Worm (Caenorhabditis elegans) whole organism, young adult: ENCODE results near the gene C03H12.1.

Source experiments
- B0019.2 ChIP-seq: fragments of 200-800 bp; sonication (Bioruptor generic); conservative IDR thresholded peaks from 2 replicates; pipeline ENCODE4 v1.3.6; 2022; ENCODE audit warnings: missing genetic modification reagents, missing genetic modification characterization, missing compliant biosample characterization
- B0336.3 ChIP-seq: fragments of 200-800 bp; sonication (Bioruptor generic); IDR thresholded peaks from 2 replicates; pipeline ENCODE4 v1.3.6; 2022; ENCODE audit warnings: missing genetic modification characterization, missing compliant biosample characterization
- F23B12.7 ChIP-seq: sonication (generic microtip); optimal IDR thresholded peaks from 2 replicates; lab custom pipeline; 2017; ENCODE audit warnings: missing genetic modification characterization, mild to moderate bottlenecking, missing compliant biosample characterization, antibody characterized with exemption, moderate library complexity; ENCODE audit not compliant: insufficient read depth
- K12H6.12 ChIP-seq: fragments of 200-800 bp; sonication (Bioruptor generic); optimal IDR thresholded peaks from 2 replicates; lab custom pipeline; 2018; ENCODE audit warnings: mild to moderate bottlenecking, missing genetic modification characterization, missing compliant biosample characterization
- Y56A3A.18 ChIP-seq: fragments of 200-800 bp; sonication (Bioruptor generic); IDR thresholded peaks from 2 replicates; pipeline ENCODE4 v1.3.6; 2022; ENCODE audit warnings: missing genetic modification reagents, missing genetic modification characterization, missing compliant biosample characterization
- Y67H2A.10 ChIP-seq: fragments of 200-800 bp; sonication (Bioruptor generic); conservative IDR thresholded peaks from 2 replicates; pipeline ENCODE4 v1.3.6; 2022; ENCODE audit warnings: missing genetic modification reagents, missing genetic modification characterization, missing compliant biosample characterization
- Y79H2A.3 ChIP-seq: fragments of 200-800 bp; sonication (Bioruptor generic); conservative IDR thresholded peaks from 2 replicates; pipeline ENCODE4 v1.3.6; 2022; ENCODE audit warnings: missing genetic modification reagents, missing genetic modification characterization, missing compliant biosample characterization
- Y95B8A.8 ChIP-seq: fragments of 200-800 bp; sonication (Bioruptor generic); IDR thresholded peaks from 2 replicates; pipeline ENCODE4 v1.3.6; 2022; ENCODE audit warnings: missing genetic modification reagents, missing genetic modification characterization, missing compliant biosample characterization
- ZK185.1 ChIP-seq: sonication (generic microtip); optimal IDR thresholded peaks from 2 replicates; lab custom pipeline; 2016; ENCODE audit warnings: mild to moderate bottlenecking, missing genetic modification characterization, missing compliant biosample characterization; ENCODE audit not compliant: poor library complexity, severe bottlenecking
- aptf-3 ChIP-seq: fragments of 200-800 bp; sonication (Bioruptor generic); IDR thresholded peaks from 2 replicates; pipeline ENCODE4 v1.3.6; 2022; ENCODE audit warnings: missing genetic modification characterization, missing compliant biosample characterization
- athp-1 ChIP-seq: sonication (generic microtip); optimal IDR thresholded peaks from 2 replicates; lab custom pipeline; 2017; ENCODE audit warnings: mild to moderate bottlenecking, missing genetic modification characterization, missing compliant biosample characterization
- attf-5 ChIP-seq: fragments of 200-800 bp; sonication (Bioruptor generic); optimal IDR thresholded peaks from 2 replicates; lab custom pipeline; 2018; ENCODE audit warnings: mild to moderate bottlenecking, missing genetic modification characterization, missing compliant biosample characterization
- ceh-100 ChIP-seq: fragments of 200-800 bp; sonication (Bioruptor generic); IDR thresholded peaks from 2 replicates; pipeline ENCODE4 v1.3.6; 2022; ENCODE audit warnings: missing genetic modification reagents, missing genetic modification characterization, missing compliant biosample characterization
- ceh-40 ChIP-seq: fragments of 200-800 bp; sonication (Bioruptor generic); IDR thresholded peaks from 2 replicates; pipeline ENCODE4 v1.3.6; 2022; ENCODE audit warnings: missing genetic modification characterization, missing compliant biosample characterization
- die-1 ChIP-seq: sonication (generic microtip); optimal IDR thresholded peaks from 2 replicates; lab custom pipeline; 2016; ENCODE audit warnings: missing genotype, mild to moderate bottlenecking, missing genetic modification characterization, missing compliant biosample characterization
- dox-1 ChIP-seq: fragments of 200-800 bp; sonication (Bioruptor generic); IDR thresholded peaks from 2 replicates; pipeline ENCODE4 v1.3.6; 2022; ENCODE audit warnings: missing genetic modification reagents, missing genetic modification characterization, missing compliant biosample characterization
- dpff-1 ChIP-seq: sonication (generic microtip); optimal IDR thresholded peaks from 2 replicates; lab custom pipeline; 2017; ENCODE audit warnings: mild to moderate bottlenecking, missing genetic modification characterization, missing compliant biosample characterization
- ekl-4 ChIP-seq: fragments of 200-800 bp; sonication (Bioruptor generic); IDR thresholded peaks from 2 replicates; pipeline ENCODE4 v1.3.6; 2022; ENCODE audit warnings: missing genetic modification reagents, missing genetic modification characterization, missing compliant biosample characterization
- fkh-3 ChIP-seq: sonication (generic microtip); optimal IDR thresholded peaks from 2 replicates; lab custom pipeline; 2016; ENCODE audit warnings: mild to moderate bottlenecking, missing genetic modification characterization, missing compliant biosample characterization
- hlh-12 ChIP-seq: sonication (generic microtip); optimal IDR thresholded peaks from 2 replicates; lab custom pipeline; 2016; ENCODE audit warnings: missing genetic modification characterization, missing compliant biosample characterization
- hmg-1.2 ChIP-seq: fragments of 200-800 bp; sonication (Bioruptor generic); IDR thresholded peaks from 2 replicates; pipeline ENCODE4 v1.3.6; 2022; ENCODE audit warnings: missing genetic modification reagents, missing genetic modification characterization, missing compliant biosample characterization
- lag-1 ChIP-seq: fragments of 200-800 bp; sonication (Bioruptor generic); IDR thresholded peaks from 2 replicates; pipeline ENCODE4 v1.3.6; 2022; ENCODE audit warnings: missing genetic modification reagents, missing genetic modification characterization, missing compliant biosample characterization
- lin-35 ChIP-seq, 3 experiments: fragments of 150-350 bp in 2 of 3; sonication (generic microtip) in 1 of 3; optimal IDR thresholded peaks; 2 replicates each; lab custom pipeline; 2014 to 2018; ENCODE audit warnings: missing biosample characterization in 3 of 3, missing genetic modification characterization in 3 of 3, missing genetic modification reagents in 3 of 3
- lin-40 ChIP-seq: sonication (generic microtip); optimal IDR thresholded peaks from 2 replicates; lab custom pipeline; 2016; ENCODE audit warnings: missing genetic modification characterization, mild to moderate bottlenecking, missing compliant biosample characterization, missing genotype, missing genetic modification reagents
- lin-54 ChIP-seq: fragments of 200-800 bp; sonication (Bioruptor generic); optimal IDR thresholded peaks from 2 replicates; lab custom pipeline; 2018; ENCODE audit warnings: mild to moderate bottlenecking, missing genetic modification characterization, missing compliant biosample characterization
- lir-1 ChIP-seq: fragments of 200-800 bp; sonication (Bioruptor generic); conservative IDR thresholded peaks from 2 replicates; pipeline ENCODE4 v1.3.6; 2022; ENCODE audit warnings: missing genetic modification reagents, missing genetic modification characterization, missing compliant biosample characterization
- lsl-1 ChIP-seq: fragments of 200-800 bp; sonication (Bioruptor generic); optimal IDR thresholded peaks from 2 replicates; lab custom pipeline; 2018; ENCODE audit warnings: mild to moderate bottlenecking, missing genetic modification characterization, moderate library complexity, missing compliant biosample characterization
- madf-10 ChIP-seq: sonication (generic microtip); optimal IDR thresholded peaks from 2 replicates; lab custom pipeline; 2016; ENCODE audit warnings: mild to moderate bottlenecking, missing genetic modification characterization, missing compliant biosample characterization
- madf-8 ChIP-seq: fragments of 200-800 bp; sonication (Bioruptor generic); conservative IDR thresholded peaks from 2 replicates; pipeline ENCODE4 v1.3.6; 2022; ENCODE audit warnings: missing genetic modification reagents, missing genetic modification characterization, missing compliant biosample characterization
- mxl-1 ChIP-seq: sonication (generic microtip); optimal IDR thresholded peaks from 2 replicates; lab custom pipeline; 2016; ENCODE audit warnings: missing genetic modification characterization, missing compliant biosample characterization
- nfya-1 ChIP-seq: sonication (generic microtip); optimal IDR thresholded peaks from 2 replicates; lab custom pipeline; 2017; ENCODE audit warnings: antibody characterized with exemption, missing compliant biosample characterization, missing genetic modification characterization, borderline replicate concordance; ENCODE audit not compliant: insufficient read depth
- nfya-2 ChIP-seq: fragments of 200-800 bp; sonication (Bioruptor generic); IDR thresholded peaks from 2 replicates; pipeline ENCODE4 v1.3.6; 2022; ENCODE audit warnings: missing genetic modification reagents, missing genetic modification characterization, missing compliant biosample characterization
- nfyb-1 ChIP-seq: fragments of 200-800 bp; sonication (Bioruptor generic); IDR thresholded peaks from 2 replicates; pipeline ENCODE4 v1.3.6; 2022; ENCODE audit warnings: missing genetic modification reagents, missing genetic modification characterization, missing compliant biosample characterization
- nhr-179 ChIP-seq: sonication (generic microtip); optimal IDR thresholded peaks from 2 replicates; lab custom pipeline; 2016; ENCODE audit warnings: mild to moderate bottlenecking, missing genetic modification characterization, missing compliant biosample characterization
- pbrm-1 ChIP-seq: fragments of 200-800 bp; sonication (Bioruptor generic); IDR thresholded peaks from 2 replicates; pipeline ENCODE4 v1.3.6; 2022; ENCODE audit warnings: missing genetic modification reagents, missing genetic modification characterization, missing compliant biosample characterization
- repo-1 ChIP-seq: sonication (generic microtip); optimal IDR thresholded peaks from 2 replicates; lab custom pipeline; 2017; ENCODE audit warnings: mild to moderate bottlenecking, missing genetic modification characterization, missing compliant biosample characterization
- rpc-1 ChIP-seq, 2 experiments: fragments of 150-350 bp in 1 of 2; sonication (generic microtip) in 1 of 2; optimal IDR thresholded peaks; 2 replicates each; lab custom pipeline; 2014 to 2018; ENCODE audit warnings: missing biosample characterization in 1 of 2, missing genetic modification characterization in 1 of 2, missing genetic modification reagents in 1 of 2, missing genotype in 1 of 2
- snpc-1.3 ChIP-seq: sonication (generic microtip); optimal IDR thresholded peaks from 2 replicates; lab custom pipeline; 2017; ENCODE audit warnings: missing genetic modification characterization, mild to moderate bottlenecking, missing compliant biosample characterization, antibody characterized with exemption, moderate library complexity, missing genotype, missing genetic modification reagents; ENCODE audit not compliant: insufficient read depth
- snpc-3.4 ChIP-seq: sonication (generic microtip); optimal IDR thresholded peaks from 2 replicates; lab custom pipeline; 2017; ENCODE audit warnings: missing genetic modification characterization, mild to moderate bottlenecking, missing compliant biosample characterization, antibody characterized with exemption, moderate library complexity, missing genotype, missing genetic modification reagents
- snpc-4 ChIP-seq, 5 experiments: fragments of 150-350 bp in 1 of 5; sonication (generic microtip) in 4 of 5; optimal IDR thresholded peaks; 2 replicates each; lab custom pipeline; 2014 to 2018; ENCODE audit warnings: missing genetic modification characterization in 5 of 5, missing biosample characterization in 3 of 5, antibody characterized with exemption in 2 of 5, mild to moderate bottlenecking in 2 of 5, missing compliant biosample characterization in 2 of 5, missing genotype in 2 of 5, moderate library complexity in 2 of 5, missing genetic modification reagents in 1 of 5
- tbx-9 ChIP-seq: sonication (generic microtip); optimal IDR thresholded peaks from 2 replicates; lab custom pipeline; 2016; ENCODE audit warnings: borderline replicate concordance, missing genetic modification characterization, inconsistent platforms, missing compliant biosample characterization
- unc-62 ChIP-seq: fragments of 150-350 bp; optimal IDR thresholded peaks from 2 replicates; lab custom pipeline; 2014; ENCODE audit warnings: missing biosample characterization, missing genetic modification reagents, missing genetic modification characterization
- zfh-2 ChIP-seq: fragments of 200-800 bp; sonication (Bioruptor generic); conservative IDR thresholded peaks from 2 replicates; pipeline ENCODE4 v1.3.6; 2022; ENCODE audit warnings: missing genetic modification reagents, missing genetic modification characterization, missing compliant biosample characterization
- zim-3 ChIP-seq: sonication (generic microtip); optimal IDR thresholded peaks from 2 replicates; lab custom pipeline; 2017; ENCODE audit warnings: mild to moderate bottlenecking, missing genetic modification characterization, moderate library complexity, missing compliant biosample characterization
- ztf-22 ChIP-seq: fragments of 200-800 bp; sonication (Bioruptor generic); optimal IDR thresholded peaks from 2 replicates; lab custom pipeline; 2018; ENCODE audit warnings: mild to moderate bottlenecking, missing genetic modification characterization, moderate library complexity, missing compliant biosample characterization
- ztf-28 ChIP-seq: fragments of 200-800 bp; sonication (Bioruptor generic); IDR thresholded peaks from 2 replicates; pipeline ENCODE4 v1.3.6; 2022; ENCODE audit warnings: missing genetic modification reagents, missing genetic modification characterization, missing compliant biosample characterization
- ztf-3 ChIP-seq: fragments of 200-800 bp; sonication (Bioruptor generic); optimal IDR thresholded peaks from 2 replicates; lab custom pipeline; 2018; ENCODE audit warnings: mild to moderate bottlenecking, missing genetic modification characterization, missing compliant biosample characterization
- ztf-6 ChIP-seq: fragments of 200-800 bp; sonication (Bioruptor generic); IDR thresholded peaks from 2 replicates; pipeline ENCODE4 v1.3.6; 2022; ENCODE audit warnings: missing genetic modification reagents, missing genetic modification characterization, missing compliant biosample characterization

The C03H12.1 gene

ce11 chrX:15736419-15736818, 47.2 kb downstream of the C03H12.1 start (continued):
- TF ChIP-seq die-1 (no peak), tbx-9 (no peak), lsl-1 (GFP tag; lab: Kevin White, UChicago) (no peak), rpc-1 (optimal IDR thresholded peaks at IDR 0.05; lab: Kevin White, UChicago) (no peak), rpc-1 (tag; optimal IDR thresholded peaks at IDR 0.05; lab: Kevin White, UChicago) (no peak), dox-1 (GFP tag; lab: Robert Waterston, UW) (peak; percentile 78), lin-54 (peak; percentile 32), ceh-100 (GFP tag; lab: Robert Waterston, UW) (no peak), B0019.2 (GFP tag; lab: Robert Waterston, UW) (no peak), attf-5 (GFP tag; lab: Kevin White, UChicago) (no peak), ztf-28 (no peak), B0336.3 (peak; percentile 40; the same call in 1 of the 2 replicates), ceh-40 (GFP tag; lab: Robert Waterston, UW) (no peak), aptf-3 (GFP tag; lab: Robert Waterston, UW) (no peak), fkh-3 (tag; lab: Kevin White, UChicago) (no peak), nfya-2 (no peak), zim-3 (no peak), lin-35 (GFP tag; optimal IDR thresholded peaks at IDR 0.05; lab: Kevin White, UChicago) (peak in 1 of 3 experiments; percentile 72), madf-10 (tag; lab: Kevin White, UChicago) (peak; percentile 40), Y95B8A.8 (GFP tag; lab: Robert Waterston, UW) (no peak), madf-8 (GFP tag; lab: Robert Waterston, UW) (no peak), Y56A3A.18 (GFP tag; lab: Robert Waterston, UW) (peak; percentile 72), athp-1 (tag; lab: Kevin White, UChicago) (no peak), lin-40 (tag; lab: Kevin White, UChicago) (peak; percentile 92), zfh-2 (GFP tag; lab: Robert Waterston, UW) (no peak), lag-1 (GFP tag; lab: Robert Waterston, UW) (no peak), ztf-3 (no peak), ztf-6 (no peak), dpff-1 (tag; lab: Kevin White, UChicago) (no peak), repo-1 (tag; lab: Kevin White, UChicago) (no peak), Y79H2A.3 (GFP tag; lab: Robert Waterston, UW) (no peak), ZK185.1 (tag; lab: Kevin White, UChicago) (no peak), unc-62 (GFP tag; lab: Kevin White, UChicago) (no peak), pbrm-1 (no peak), Y67H2A.10 (GFP tag; lab: Robert Waterston, UW) (no peak), nfya-1 (no peak), nfyb-1 (GFP tag; lab: Robert Waterston, UW) (peak; percentile 64; the same call in 1 of the 2 replicates), F23B12.7 (no peak), K12H6.12 (tag; lab: Kevin White, UChicago) (peak; percentile 6), ztf-22 (GFP tag; lab: Kevin White, UChicago) (no peak), hmg-1.2 (GFP tag; lab: Robert Waterston, UW) (peak; percentile 56), lir-1 (GFP tag; lab: Robert Waterston, UW) (no peak), snpc-4 (GFP tag; optimal IDR thresholded peaks at IDR 0.05; lab: Kevin White, UChicago) (no peak), snpc-4 (tag; optimal IDR thresholded peaks at IDR 0.05; lab: Kevin White, UChicago) (peak in 2 of 4 experiments; percentile 32 to 64), nhr-179 (tag; lab: Kevin White, UChicago) (no peak), hlh-12 (tag; lab: Kevin White, UChicago) (no peak), snpc-1.3 (tag; lab: Kevin White, UChicago) (no peak), ekl-4 (no peak), snpc-3.4 (tag; lab: Kevin White, UChicago) (no peak), mxl-1 (no peak)
